Worm (Caenorhabditis elegans) whole organism, young adult: ENCODE results near the gene F31E9.3.
A peak's percentile ranks its signal among the peaks of the same experiment; 100 is the strongest.

ENCODE experiments used
- B0019.2 ChIP-seq: fragments of 200-800 bp; sonication (Bioruptor generic); conservative IDR thresholded peaks from 2 replicates; pipeline ENCODE4 v1.3.6; 2022; ENCODE audit warnings: missing genetic modification reagents, missing genetic modification characterization, missing compliant biosample characterization
- B0261.1 ChIP-seq: sonication (generic microtip); optimal IDR thresholded peaks from 2 replicates; lab custom pipeline; 2016; ENCODE audit warnings: mild to moderate bottlenecking, missing genetic modification characterization, moderate library complexity, missing compliant biosample characterization
- C17E4.6 ChIP-seq: fragments of 200-800 bp; sonication (Bioruptor generic); IDR thresholded peaks from 2 replicates; pipeline ENCODE4 v1.3.6; 2022; ENCODE audit warnings: missing genetic modification reagents, missing genetic modification characterization, missing compliant biosample characterization
- F33H1.4 ChIP-seq: fragments of 200-800 bp; sonication (Bioruptor generic); IDR thresholded peaks from 2 replicates; pipeline ENCODE4 v1.3.6; 2022; ENCODE audit warnings: missing genetic modification reagents, missing genetic modification characterization, missing compliant biosample characterization
- F37B4.10 ChIP-seq: fragments of 200-800 bp; sonication (Bioruptor generic); IDR thresholded peaks from 2 replicates; pipeline ENCODE4 v1.3.6; 2022; ENCODE audit warnings: missing genetic modification characterization, missing compliant biosample characterization
- F49E8.2 ChIP-seq: sonication (generic microtip); optimal IDR thresholded peaks from 3 replicates; lab custom pipeline; 2017; ENCODE audit warnings: missing genetic modification characterization, mild to moderate bottlenecking, missing compliant biosample characterization, antibody characterized with exemption, moderate library complexity; ENCODE audit not compliant: insufficient read depth
- K12H6.12 ChIP-seq: fragments of 200-800 bp; sonication (Bioruptor generic); optimal IDR thresholded peaks from 2 replicates; lab custom pipeline; 2018; ENCODE audit warnings: mild to moderate bottlenecking, missing genetic modification characterization, missing compliant biosample characterization
- akir-1 ChIP-seq: fragments of 200-800 bp; sonication (Bioruptor generic); optimal IDR thresholded peaks from 2 replicates; lab custom pipeline; 2018; ENCODE audit warnings: mild to moderate bottlenecking, missing genetic modification characterization, moderate library complexity, missing compliant biosample characterization
- athp-1 ChIP-seq: sonication (generic microtip); optimal IDR thresholded peaks from 2 replicates; lab custom pipeline; 2017; ENCODE audit warnings: mild to moderate bottlenecking, missing genetic modification characterization, missing compliant biosample characterization
- attf-3 ChIP-seq: fragments of 200-800 bp; sonication (Bioruptor generic); conservative IDR thresholded peaks from 2 replicates; pipeline ENCODE4 v1.3.6; 2022; ENCODE audit warnings: missing genetic modification reagents, missing genetic modification characterization, missing compliant biosample characterization
- ccch-3 ChIP-seq: fragments of 200-800 bp; sonication (Bioruptor generic); optimal IDR thresholded peaks from 2 replicates; lab custom pipeline; 2018; ENCODE audit warnings: mild to moderate bottlenecking, missing genetic modification characterization, missing compliant biosample characterization
- ceh-100 ChIP-seq: fragments of 200-800 bp; sonication (Bioruptor generic); IDR thresholded peaks from 2 replicates; pipeline ENCODE4 v1.3.6; 2022; ENCODE audit warnings: missing genetic modification reagents, missing genetic modification characterization, missing compliant biosample characterization
- die-1 ChIP-seq: sonication (generic microtip); optimal IDR thresholded peaks from 2 replicates; lab custom pipeline; 2016; ENCODE audit warnings: missing genotype, mild to moderate bottlenecking, missing genetic modification characterization, missing compliant biosample characterization
- dox-1 ChIP-seq: fragments of 200-800 bp; sonication (Bioruptor generic); IDR thresholded peaks from 2 replicates; pipeline ENCODE4 v1.3.6; 2022; ENCODE audit warnings: missing genetic modification reagents, missing genetic modification characterization, missing compliant biosample characterization
- egl-44 ChIP-seq: fragments of 200-800 bp; sonication (Bioruptor generic); IDR thresholded peaks from 2 replicates; pipeline ENCODE4 v1.3.6; 2022; ENCODE audit warnings: missing genetic modification reagents, missing genetic modification characterization, missing compliant biosample characterization
- egrh-3 ChIP-seq: fragments of 200-800 bp; sonication (Bioruptor generic); IDR thresholded peaks from 2 replicates; pipeline ENCODE4 v1.3.6; 2022; ENCODE audit warnings: missing genetic modification reagents, missing genetic modification characterization, missing compliant biosample characterization
- ets-4 ChIP-seq: fragments of 200-800 bp; sonication (Bioruptor generic); optimal IDR thresholded peaks from 2 replicates; lab custom pipeline; 2018; ENCODE audit warnings: mild to moderate bottlenecking, missing genetic modification characterization, missing compliant biosample characterization
- him-1 ChIP-seq: sonication (generic microtip); optimal IDR thresholded peaks from 2 replicates; lab custom pipeline; 2016; ENCODE audit warnings: missing genotype, missing genetic modification reagents, missing genetic modification characterization, missing compliant biosample characterization
- hmg-1.2 ChIP-seq: fragments of 200-800 bp; sonication (Bioruptor generic); IDR thresholded peaks from 2 replicates; pipeline ENCODE4 v1.3.6; 2022; ENCODE audit warnings: missing genetic modification reagents, missing genetic modification characterization, missing compliant biosample characterization
- hmg-20 ChIP-seq: fragments of 200-800 bp; sonication (Bioruptor generic); IDR thresholded peaks from 2 replicates; pipeline ENCODE4 v1.3.6; 2022; ENCODE audit warnings: missing genetic modification reagents, missing genetic modification characterization, missing compliant biosample characterization
- lag-1 ChIP-seq: fragments of 200-800 bp; sonication (Bioruptor generic); IDR thresholded peaks from 2 replicates; pipeline ENCODE4 v1.3.6; 2022; ENCODE audit warnings: missing genetic modification reagents, missing genetic modification characterization, missing compliant biosample characterization
- let-607 ChIP-seq, 2 experiments: fragments of 200-800 bp in 1 of 2; sonication (Bioruptor generic) in 1 of 2; sonication (generic microtip) in 1 of 2; optimal IDR thresholded peaks; 2 replicates each; lab custom pipeline; 2016 to 2018; ENCODE audit warnings: mild to moderate bottlenecking in 2 of 2, missing compliant biosample characterization in 2 of 2, missing genetic modification characterization in 2 of 2, moderate library complexity in 2 of 2, missing genotype in 1 of 2
- lin-26 ChIP-seq: fragments of 200-800 bp; sonication (Bioruptor generic); IDR thresholded peaks from 2 replicates; pipeline ENCODE4 v1.3.6; 2022; ENCODE audit warnings: missing genetic modification reagents, missing genetic modification characterization, missing compliant biosample characterization
- lin-35 ChIP-seq, 3 experiments: fragments of 150-350 bp in 2 of 3; sonication (generic microtip) in 1 of 3; optimal IDR thresholded peaks; 2 replicates each; lab custom pipeline; 2014 to 2018; ENCODE audit warnings: missing biosample characterization in 3 of 3, missing genetic modification characterization in 3 of 3, missing genetic modification reagents in 3 of 3
- lin-40 ChIP-seq: sonication (generic microtip); optimal IDR thresholded peaks from 2 replicates; lab custom pipeline; 2016; ENCODE audit warnings: missing genetic modification characterization, mild to moderate bottlenecking, missing compliant biosample characterization, missing genotype, missing genetic modification reagents
- lsy-27 ChIP-seq: sonication (generic microtip); optimal IDR thresholded peaks from 2 replicates; lab custom pipeline; 2017; ENCODE audit warnings: missing genetic modification characterization, mild to moderate bottlenecking, missing compliant biosample characterization, antibody characterized with exemption, missing genotype, borderline replicate concordance; ENCODE audit not compliant: insufficient read depth
- madf-10 ChIP-seq: sonication (generic microtip); optimal IDR thresholded peaks from 2 replicates; lab custom pipeline; 2016; ENCODE audit warnings: mild to moderate bottlenecking, missing genetic modification characterization, missing compliant biosample characterization
- mcd-1 ChIP-seq: fragments of 200-800 bp; sonication (Bioruptor generic); IDR thresholded peaks from 2 replicates; pipeline ENCODE4 v1.3.6; 2022; ENCODE audit warnings: missing genetic modification reagents, missing genetic modification characterization, missing compliant biosample characterization
- mes-4 ChIP-seq: sonication (generic microtip); optimal IDR thresholded peaks from 2 replicates; lab custom pipeline; 2016; ENCODE audit warnings: missing genotype, missing genetic modification characterization, missing compliant biosample characterization
- nhr-27 ChIP-seq: fragments of 200-800 bp; sonication (Bioruptor generic); optimal IDR thresholded peaks from 2 replicates; lab custom pipeline; 2018; ENCODE audit warnings: mild to moderate bottlenecking, missing genetic modification characterization, moderate library complexity, missing compliant biosample characterization
- nhr-80 ChIP-seq: sonication (generic microtip); optimal IDR thresholded peaks from 2 replicates; lab custom pipeline; 2016; ENCODE audit warnings: missing genetic modification characterization, missing compliant biosample characterization
- sdz-38 ChIP-seq: sonication (generic microtip); optimal IDR thresholded peaks from 2 replicates; lab custom pipeline; 2016; ENCODE audit warnings: missing genotype, missing genetic modification characterization, missing compliant biosample characterization
- snpc-4 ChIP-seq, 5 experiments: fragments of 150-350 bp in 1 of 5; sonication (generic microtip) in 4 of 5; optimal IDR thresholded peaks; 2 replicates each; lab custom pipeline; 2014 to 2018; ENCODE audit warnings: missing genetic modification characterization in 5 of 5, missing biosample characterization in 3 of 5, antibody characterized with exemption in 2 of 5, mild to moderate bottlenecking in 2 of 5, missing compliant biosample characterization in 2 of 5, missing genotype in 2 of 5, moderate library complexity in 2 of 5, missing genetic modification reagents in 1 of 5
- ztf-6 ChIP-seq: fragments of 200-800 bp; sonication (Bioruptor generic); IDR thresholded peaks from 2 replicates; pipeline ENCODE4 v1.3.6; 2022; ENCODE audit warnings: missing genetic modification reagents, missing genetic modification characterization, missing compliant biosample characterization

Gene F31E9.3

DNA sequence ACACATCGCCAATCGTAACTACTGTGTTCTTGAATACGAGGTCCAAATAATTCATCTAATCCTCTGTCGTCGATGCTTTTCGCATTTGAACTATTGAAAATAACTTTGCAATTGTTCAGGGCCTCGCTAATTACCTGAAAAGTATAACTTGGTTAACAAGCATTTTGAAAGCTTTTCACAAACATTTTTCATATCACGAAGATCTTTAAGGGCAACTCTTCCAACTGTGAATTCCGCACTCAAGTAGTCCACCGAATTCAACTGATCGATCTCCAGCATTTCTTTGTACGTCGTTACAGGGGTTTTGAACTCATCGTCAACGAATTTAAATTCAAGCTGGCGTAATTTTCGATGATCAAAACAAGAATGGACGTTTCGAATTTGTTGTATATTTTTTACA is 25.9 kb upstream of the F31E9.3 start:
- no peak for TF ChIP-seq dox-1
- no peak for TF ChIP-seq nhr-27 (tag; lab: Kevin White, UChicago)
- no peak for TF ChIP-seq lin-35 (GFP tag; optimal IDR thresholded peaks at IDR 0.05; lab: Kevin White, UChicago)
- no peak for TF ChIP-seq attf-3
- no peak for TF ChIP-seq madf-10
- TF ChIP-seq lin-26 (GFP tag; lab: Robert Waterston, UW): no peak
- TF ChIP-seq lag-1 (GFP tag; lab: Robert Waterston, UW): no peak
- TF ChIP-seq C17E4.6: no peak

DNA sequence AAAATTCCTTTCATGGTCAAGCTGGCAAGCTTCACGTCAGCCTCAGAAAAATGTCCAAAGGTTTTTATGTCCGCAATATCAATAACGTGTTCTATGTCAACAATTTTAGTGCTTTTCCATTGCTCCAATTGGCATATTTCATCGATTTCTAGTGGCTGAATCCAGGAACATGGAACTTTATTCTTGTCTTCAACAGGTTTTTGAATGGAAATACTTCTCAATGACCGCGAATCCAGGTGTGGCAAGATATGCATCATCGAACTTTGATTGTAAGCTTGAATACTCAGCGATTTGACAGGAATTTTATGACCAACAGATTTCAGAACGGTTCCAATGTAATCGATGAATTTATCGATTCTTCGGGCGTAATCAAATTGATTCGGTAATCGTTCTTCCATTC is 23.7 kb upstream of the F31E9.3 start:
- no peak for TF ChIP-seq lin-40 (tag; lab: Kevin White, UChicago)
- TF ChIP-seq dox-1: no peak
- no peak for TF ChIP-seq lsy-27
- TF ChIP-seq egrh-3 (GFP tag; lab: Robert Waterston, UW): no peak
- no peak for TF ChIP-seq nhr-80

DNA sequence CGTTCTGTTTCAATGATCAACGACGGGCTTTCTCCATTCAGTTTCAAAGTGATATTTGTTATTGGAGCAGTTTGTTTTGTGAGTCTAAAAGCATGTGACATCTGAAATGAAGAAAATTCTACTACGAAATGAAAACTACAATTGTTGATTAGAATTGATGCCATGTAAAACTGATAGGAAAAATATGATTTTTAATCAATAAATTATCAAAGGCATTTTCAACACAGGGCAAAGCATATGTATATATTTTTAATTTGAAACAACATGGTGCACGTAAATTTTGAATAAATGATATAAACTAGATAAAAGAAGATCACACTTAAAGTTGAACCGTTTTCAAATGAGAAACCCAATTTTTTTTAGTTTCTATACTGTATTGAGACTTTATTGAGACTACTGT is 21.0 kb upstream of the F31E9.3 start, which contains the start of gene K10G4.5:
TSS of gene K10G4.5 (minus strand) at position 101 of the 400 bp plus-strand sequence.
- no peak for TF ChIP-seq sdz-38
- TF ChIP-seq die-1 (tag; lab: Kevin White, UChicago): no peak
- no peak for TF ChIP-seq hmg-20
- TF ChIP-seq, all 124 proteins: peak for 0

DNA sequence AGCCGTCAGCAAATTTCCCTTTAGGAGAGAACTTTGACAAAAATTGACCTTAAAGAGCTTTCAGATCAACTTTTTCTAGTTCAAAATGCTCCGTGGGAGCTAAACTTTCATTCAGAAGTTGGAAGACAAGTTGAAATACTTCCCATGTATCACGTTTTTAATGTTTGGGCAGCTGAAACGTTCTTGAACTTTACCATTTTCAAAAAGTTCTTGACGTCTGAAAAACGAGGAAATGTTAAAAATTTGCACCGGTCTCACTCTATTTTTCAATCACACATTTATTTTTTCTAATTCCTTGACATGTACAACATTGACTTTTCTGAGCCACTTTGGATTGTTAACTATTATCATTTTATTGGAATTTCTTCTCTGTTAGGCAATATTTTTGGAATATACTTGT is 19.6 kb upstream of the F31E9.3 start, which contains the start of gene sri-70:
TSS of gene sri-70 (plus strand) at position 301 of the 400 bp plus-strand sequence.
- TF ChIP-seq ceh-100 (GFP tag; lab: Robert Waterston, UW): no peak
- no peak for TF ChIP-seq lsy-27

DNA sequence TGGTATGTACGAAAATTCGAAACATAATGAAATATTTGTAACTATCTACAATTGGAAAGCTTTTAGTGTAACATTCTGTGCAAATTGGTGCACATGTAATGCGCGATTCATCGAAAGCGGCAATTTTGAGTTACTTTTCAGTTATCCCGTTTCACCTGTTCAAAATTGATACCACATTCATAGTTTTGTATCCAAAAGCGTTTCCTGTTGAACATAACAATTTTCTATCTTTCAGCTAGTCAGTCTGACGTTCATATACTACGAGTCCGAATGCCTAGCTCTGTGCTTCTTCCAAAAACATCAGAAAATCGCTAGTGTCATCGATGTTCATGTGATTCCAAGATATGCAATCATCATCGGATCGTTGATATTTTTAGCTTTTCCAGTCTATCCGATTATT is 19.0 kb upstream of the F31E9.3 start:
- no peak for TF ChIP-seq egl-44
- TF ChIP-seq ztf-6: no peak
- no peak for TF ChIP-seq F37B4.10
- no peak for TF ChIP-seq nhr-27 (tag; lab: Kevin White, UChicago)
- TF ChIP-seq K12H6.12: no peak
- TF ChIP-seq attf-3: no peak
- no peak for TF ChIP-seq lin-35 (GFP tag; optimal IDR thresholded peaks at IDR 0.05; lab: Kevin White, UChicago)
- no peak for TF ChIP-seq mes-4 (tag; lab: Kevin White, UChicago)
- TF ChIP-seq him-1 (tag; lab: Kevin White, UChicago): no peak
- TF ChIP-seq hmg-1.2 (GFP tag; lab: Robert Waterston, UW): no peak
- no peak for TF ChIP-seq let-607 (tag; optimal IDR thresholded peaks at IDR 0.05; lab: Kevin White, UChicago)
- no peak for TF ChIP-seq mcd-1
- TF ChIP-seq ets-4: no peak
- TF ChIP-seq akir-1: no peak
- TF ChIP-seq B0261.1 (tag; lab: Kevin White, UChicago): no peak
- TF ChIP-seq F49E8.2 (tag; lab: Kevin White, UChicago): no peak
- TF ChIP-seq athp-1 (tag; lab: Kevin White, UChicago): no peak
- TF ChIP-seq F33H1.4 (GFP tag; lab: Robert Waterston, UW): no peak
- no peak for TF ChIP-seq ccch-3 (GFP tag; lab: Kevin White, UChicago)

DNA sequence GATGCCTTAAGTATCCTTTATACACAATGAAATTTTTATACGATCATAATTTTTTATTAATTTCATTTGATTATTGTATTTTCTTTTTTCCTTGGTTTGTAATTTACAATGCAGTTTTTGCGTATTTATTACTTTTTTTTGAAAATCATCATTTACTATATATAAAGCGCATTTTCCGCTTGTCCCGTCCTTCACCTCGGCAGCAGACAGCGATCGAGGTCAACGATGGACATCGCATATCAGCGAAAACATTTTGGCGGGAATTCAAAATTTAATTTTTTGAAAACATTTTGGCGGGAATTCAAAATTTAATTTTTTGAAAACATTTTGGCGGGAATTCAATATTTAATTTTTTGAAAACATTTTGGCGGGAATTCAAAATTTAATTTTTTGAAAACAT is 14.5 kb upstream of the F31E9.3 start:
- TF ChIP-seq B0019.2: no peak
- TF ChIP-seq snpc-4 (GFP tag; optimal IDR thresholded peaks at IDR 0.05; lab: Kevin White, UChicago): no peak
- TF ChIP-seq snpc-4 (tag; optimal IDR thresholded peaks at IDR 0.05; lab: Kevin White, UChicago): peak in 2 of 4 experiments; percentile 52 to 62
